Fruit fly (Drosophila melanogaster) whole organism, embryonic: ENCODE data around the gene Fum1.

Experiments used
- Awh ChIP-seq: fragments of 200-800 bp; sonication (Bioruptor generic); IDR thresholded peaks from 2 replicates; pipeline ENCODE4, ENCODE4 v1.3.6; 2022; ENCODE audit warnings: missing biosample characterization, missing genetic modification characterization
- CG10147 ChIP-seq: fragments of 200-800 bp; sonication (Bioruptor generic); optimal IDR thresholded peaks from 2 replicates; lab custom pipeline; 2019; ENCODE audit warnings: missing biosample characterization, mild to moderate bottlenecking, missing genetic modification characterization, moderate library complexity
- CG10462 ChIP-seq: fragments of 200-800 bp; sonication (Bioruptor generic); optimal IDR thresholded peaks from 2 replicates; lab custom pipeline; 2016; ENCODE audit warnings: missing biosample characterization, missing genetic modification characterization
- CG10565 ChIP-seq: fragments of 200-800 bp; sonication (Bioruptor generic); optimal IDR thresholded peaks from 3 replicates; lab custom pipeline; 2016; ENCODE audit warnings: missing biosample characterization, mild to moderate bottlenecking, missing genetic modification characterization
- CG12236 ChIP-seq: fragments of 200-800 bp; sonication (Bioruptor generic); optimal IDR thresholded peaks from 2 replicates; lab custom pipeline; 2016; ENCODE audit warnings: missing biosample characterization, missing genetic modification characterization
- CG13775 ChIP-seq: fragments of 200-800 bp; sonication (Bioruptor generic); optimal IDR thresholded peaks from 3 replicates; lab custom pipeline; 2017; ENCODE audit warnings: missing biosample characterization, mild to moderate bottlenecking, missing genetic modification characterization
- CG15011 ChIP-seq: fragments of 200-800 bp; sonication (Bioruptor generic); optimal IDR thresholded peaks from 3 replicates; lab custom pipeline; 2018; ENCODE audit warnings: missing biosample characterization, mild to moderate bottlenecking, missing genetic modification characterization
- CG16813 ChIP-seq: fragments of 200-800 bp; sonication (Bioruptor generic); IDR thresholded peaks from 3 replicates; pipeline ENCODE4 v1.3.6; 2022; ENCODE audit warnings: missing biosample characterization, missing genetic modification characterization; ENCODE audit not compliant: partially characterized antibody
- CG16863 ChIP-seq: fragments of 200-800 bp; sonication (Bioruptor generic); optimal IDR thresholded peaks from 3 replicates; lab custom pipeline; 2016; ENCODE audit warnings: missing biosample characterization, missing genetic modification characterization
- CG2120 ChIP-seq: fragments of 200-800 bp; sonication (Bioruptor generic); optimal IDR thresholded peaks from 3 replicates; lab custom pipeline; 2016; ENCODE audit warnings: missing biosample characterization, missing genetic modification characterization
- CG2678 ChIP-seq: fragments of 200-800 bp; sonication (Bioruptor generic); optimal IDR thresholded peaks from 3 replicates; lab custom pipeline; 2019; ENCODE audit warnings: missing biosample characterization, mild to moderate bottlenecking, missing genetic modification characterization, moderate library complexity
- CG33213 ChIP-seq: fragments of 200-800 bp; sonication (Bioruptor generic); optimal IDR thresholded peaks from 3 replicates; lab custom pipeline; 2016; ENCODE audit warnings: missing biosample characterization, missing genetic modification characterization
- CG5953 ChIP-seq: fragments of 200-800 bp; sonication (Bioruptor generic); IDR thresholded peaks from 2 replicates; pipeline ENCODE4 v1.3.6; 2022; ENCODE audit warnings: missing biosample characterization, missing genetic modification characterization
- CG6683 ChIP-seq: fragments of 200-800 bp; sonication (Bioruptor generic); optimal IDR thresholded peaks from 2 replicates; lab custom pipeline; 2017; ENCODE audit warnings: missing biosample characterization, mild to moderate bottlenecking, missing genetic modification characterization, missing genetic modification reagents
- CG7372 ChIP-seq: fragments of 200-800 bp; sonication (Bioruptor generic); IDR thresholded peaks from 2 replicates; pipeline ENCODE4 v1.3.6; 2022; ENCODE audit warnings: missing biosample characterization, missing genetic modification characterization
- CG7556 ChIP-seq: fragments of 200-800 bp; sonication (Bioruptor generic); optimal IDR thresholded peaks from 2 replicates; lab custom pipeline; 2017; ENCODE audit warnings: missing biosample characterization, mild to moderate bottlenecking, missing genetic modification characterization
- CG7987 ChIP-seq: fragments of 200-800 bp; sonication (Bioruptor generic); optimal IDR thresholded peaks from 2 replicates; lab custom pipeline; 2018; ENCODE audit warnings: missing biosample characterization, mild to moderate bottlenecking, missing genetic modification characterization, moderate library complexity
- CG8359 ChIP-seq: fragments of 200-800 bp; sonication (Bioruptor generic); optimal IDR thresholded peaks from 2 replicates; lab custom pipeline; 2017; ENCODE audit warnings: missing biosample characterization, mild to moderate bottlenecking, missing genetic modification characterization, borderline replicate concordance
- CG9215 ChIP-seq: fragments of 200-800 bp; sonication (Bioruptor generic); IDR thresholded peaks from 2 replicates; pipeline ENCODE4 v1.3.6; 2022; ENCODE audit warnings: missing biosample characterization, missing genetic modification characterization
- D19A ChIP-seq: fragments of 200-800 bp; optimal IDR thresholded peaks from 3 replicates; lab custom pipeline; 2019; ENCODE audit warnings: missing biosample characterization, mild to moderate bottlenecking, missing genetic modification characterization, moderate library complexity
- Dip2 ChIP-seq: fragments of 200-800 bp; sonication (Bioruptor generic); IDR thresholded peaks from 2 replicates; pipeline ENCODE4 v1.3.6; 2022; ENCODE audit warnings: missing biosample characterization, missing genetic modification characterization
- Elba2 ChIP-seq: fragments of 200-800 bp; sonication (Bioruptor generic); optimal IDR thresholded peaks from 3 replicates; lab custom pipeline; 2016; ENCODE audit warnings: missing biosample characterization, missing genetic modification characterization
- Fer1 ChIP-seq: fragments of 200-800 bp; sonication (Bioruptor generic); optimal IDR thresholded peaks from 2 replicates; lab custom pipeline; 2017; ENCODE audit warnings: missing biosample characterization, mild to moderate bottlenecking, missing genetic modification characterization
- HmgD ChIP-seq: fragments of 200-800 bp; sonication (Bioruptor generic); optimal IDR thresholded peaks from 3 replicates; lab custom pipeline; 2016; ENCODE audit warnings: missing biosample characterization, missing genetic modification characterization
- MESR4 ChIP-seq: fragments of 200-800 bp; sonication (Bioruptor generic); optimal IDR thresholded peaks from 2 replicates; lab custom pipeline; 2018; ENCODE audit warnings: missing biosample characterization, mild to moderate bottlenecking, missing genetic modification characterization, moderate library complexity
- Med ChIP-seq: fragments of 200-800 bp; sonication (Bioruptor generic); peaks from one replicate; lab custom pipeline; 2016; ENCODE audit warnings: missing biosample characterization, missing genetic modification characterization, mild to moderate bottlenecking, inconsistent platforms, moderate library complexity
- Nf-YB ChIP-seq: fragments of 200-800 bp; sonication (Bioruptor generic); optimal IDR thresholded peaks from 3 replicates; lab custom pipeline; 2019; ENCODE audit warnings: missing biosample characterization, mild to moderate bottlenecking, missing genetic modification characterization, moderate library complexity
- Oaz ChIP-seq: fragments of 200-800 bp; sonication (Bioruptor generic); IDR thresholded peaks from 2 replicates; pipeline ENCODE4 v1.3.6; 2022; ENCODE audit warnings: missing biosample characterization, missing genetic modification characterization
- Poxn ChIP-seq: fragments of 200-800 bp; sonication (Bioruptor generic); IDR thresholded peaks from 2 replicates; pipeline ENCODE4 v1.3.6; 2022; ENCODE audit warnings: missing biosample characterization, missing genetic modification characterization
- Ptx1 ChIP-seq: fragments of 200-800 bp; sonication (Bioruptor generic); IDR thresholded peaks from 2 replicates; pipeline ENCODE4 v1.3.6; 2022; ENCODE audit warnings: missing biosample characterization, missing genetic modification characterization
- Sry-δ ChIP-seq: fragments of 200-800 bp; sonication (Bioruptor generic); optimal IDR thresholded peaks from 2 replicates; lab custom pipeline; 2016; ENCODE audit warnings: missing biosample characterization, missing genetic modification characterization
- Xrp1 ChIP-seq: fragments of 200-800 bp; sonication (Bioruptor generic); IDR thresholded peaks from 2 replicates; pipeline ENCODE4 v1.3.6; 2022; ENCODE audit warnings: missing biosample characterization, missing genetic modification characterization
- ac ChIP-seq: fragments of 200-800 bp; sonication (Bioruptor generic); optimal IDR thresholded peaks from 3 replicates; lab custom pipeline; 2017; ENCODE audit warnings: missing biosample characterization, mild to moderate bottlenecking, missing genetic modification characterization
- ap ChIP-seq: fragments of 200-800 bp; sonication (Bioruptor generic); IDR thresholded peaks from 2 replicates; pipeline ENCODE4 v1.3.6; 2022; ENCODE audit warnings: missing biosample characterization, missing genetic modification characterization
- caup ChIP-seq: fragments of 200-800 bp; sonication (Bioruptor generic); optimal IDR thresholded peaks from 3 replicates; lab custom pipeline; 2017; ENCODE audit warnings: missing biosample characterization, mild to moderate bottlenecking, missing genetic modification characterization, moderate library complexity; ENCODE audit not compliant: severe bottlenecking
- crol ChIP-seq: fragments of 200-800 bp; sonication (Bioruptor generic); IDR thresholded peaks from 2 replicates; pipeline ENCODE4 v1.3.6; 2022; ENCODE audit warnings: missing biosample characterization, missing genetic modification characterization
- exex ChIP-seq: fragments of 200-800 bp; sonication (Bioruptor generic); optimal IDR thresholded peaks from 4 replicates; lab custom pipeline; 2018; ENCODE audit warnings: missing biosample characterization, mild to moderate bottlenecking, missing genetic modification characterization, moderate library complexity
- gcm2 ChIP-seq: fragments of 200-800 bp; sonication (Bioruptor generic); optimal IDR thresholded peaks from 2 replicates; lab custom pipeline; 2016; ENCODE audit warnings: missing biosample characterization, missing genetic modification characterization
- grau ChIP-seq: fragments of 200-800 bp; optimal IDR thresholded peaks from 3 replicates; lab custom pipeline; 2019; ENCODE audit warnings: missing biosample characterization, mild to moderate bottlenecking, missing genetic modification characterization, moderate library complexity
- grn ChIP-seq: fragments of 200-800 bp; sonication (Bioruptor generic); optimal IDR thresholded peaks from 3 replicates; lab custom pipeline; 2017; ENCODE audit warnings: missing biosample characterization, missing genetic modification characterization
- hkb ChIP-seq, 2 experiments: fragments of 200-800 bp in 1 of 2; fragments of >200 bp in 1 of 2; sonication (Bioruptor generic) in 1 of 2; IDR thresholded peaks in 1 of 2; optimal IDR thresholded peaks in 1 of 2; 2 replicates each; pipeline versions ENCODE4 v1.3.6 to Lab custom; 2017 to 2022; ENCODE audit warnings: missing biosample characterization in 1 of 2, missing genetic modification characterization in 1 of 2
- inv ChIP-seq: fragments of 200-800 bp; sonication (Bioruptor generic); IDR thresholded peaks from 2 replicates; pipeline ENCODE4 v1.3.6; 2022; ENCODE audit warnings: missing biosample characterization, missing genetic modification characterization; ENCODE audit not compliant: partially characterized antibody
- nerfin-2 ChIP-seq: fragments of 200-800 bp; sonication (Bioruptor generic); IDR thresholded peaks from 2 replicates; pipeline ENCODE4 v1.3.6; 2022; ENCODE audit warnings: missing biosample characterization, missing genetic modification characterization; ENCODE audit not compliant: partially characterized antibody
- oc ChIP-seq: fragments of 200-800 bp; sonication (Bioruptor generic); optimal IDR thresholded peaks from 2 replicates; lab custom pipeline; 2018; ENCODE audit warnings: missing biosample characterization, mild to moderate bottlenecking, missing genetic modification characterization, moderate library complexity
- peb ChIP-seq: fragments of 200-800 bp; sonication (Bioruptor generic); IDR thresholded peaks from 2 replicates; pipeline ENCODE4 v1.3.6; 2022; ENCODE audit warnings: missing biosample characterization, missing genetic modification characterization
- sna ChIP-seq: fragments of 200-800 bp; sonication (Bioruptor generic); IDR thresholded peaks from 2 replicates; pipeline ENCODE4 v1.3.6; 2022; ENCODE audit warnings: missing biosample characterization, missing genetic modification characterization; ENCODE audit not compliant: partially characterized antibody
- stwl ChIP-seq: fragments of 200-800 bp; sonication (Bioruptor generic); optimal IDR thresholded peaks from 3 replicates; lab custom pipeline; 2018; ENCODE audit warnings: missing biosample characterization, mild to moderate bottlenecking, missing genetic modification characterization, moderate library complexity
- sug ChIP-seq: fragments of 200-800 bp; optimal IDR thresholded peaks from 2 replicates; lab custom pipeline; 2019; ENCODE audit warnings: missing biosample characterization, mild to moderate bottlenecking, missing genetic modification characterization, moderate library complexity
- tx ChIP-seq: fragments of 200-800 bp; sonication (Bioruptor generic); optimal IDR thresholded peaks from 2 replicates; lab custom pipeline; 2016; ENCODE audit warnings: missing biosample characterization, missing genetic modification characterization
- unc-4 ChIP-seq: fragments of 200-800 bp; sonication (Bioruptor generic); IDR thresholded peaks from 2 replicates; pipeline ENCODE4 v1.3.6; 2022; ENCODE audit warnings: missing biosample characterization, missing genetic modification characterization; ENCODE audit not compliant: partially characterized antibody

Fum1 gene

DNA sequence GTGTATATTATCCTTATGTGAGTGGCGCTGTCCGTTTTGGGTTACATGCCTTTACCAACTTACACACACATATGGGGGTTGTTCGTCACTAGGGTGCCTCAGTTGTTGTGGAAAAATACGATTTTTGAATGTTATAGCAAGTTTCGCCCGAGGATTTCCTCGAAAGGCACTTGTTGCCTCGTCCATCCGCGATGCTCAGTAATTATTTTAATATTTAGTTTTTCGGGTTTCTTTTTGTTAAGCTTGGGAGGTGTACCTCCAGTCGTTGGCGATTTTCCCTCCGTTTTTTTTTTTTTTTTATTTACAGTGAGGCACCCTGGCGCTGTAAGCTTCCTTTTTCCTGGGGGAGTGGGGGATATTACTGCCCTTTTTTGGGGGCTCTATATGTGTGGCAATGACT, 18.2 kb downstream of the Fum1 start (continued):
- TF ChIP-seq Elba2 (no peak), CG10462 (GFP tag; lab: Kevin White, UChicago) (peak; percentile 14), CG16813 (GFP tag; lab: Robert Waterston, UW) (no peak), CG2120 (peak; percentile 79), grn (no peak), HmgD (peak; percentile 30), D19A (tag; lab: Kevin White, UChicago) (peak; percentile 52), CG6683 (GFP tag; lab: Kevin White, UChicago) (peak; percentile 66), Fer1 (GFP tag; lab: Kevin White, UChicago) (peak; percentile 92), stwl (tag; lab: Kevin White, UChicago) (no peak), Dip2 (no peak), peb (GFP tag; lab: Robert Waterston, UW) (no peak), CG13775 (peak; percentile 69), Ptx1 (peak; percentile 71), Sry-δ (GFP tag; lab: Kevin White, UChicago) (peak; percentile 16), Poxn (no peak), sna (GFP tag; lab: Robert Waterston, UW) (no peak), nerfin-2 (no peak), CG8359 (GFP tag; lab: Kevin White, UChicago) (no peak), Awh (GFP tag; lab: Robert Waterston, UW) (0 out of 2 replicates have a peak, but pooled peaks have one; percentile 42), tx (GFP tag; lab: Kevin White, UChicago) (peak; percentile 12), CG16863 (peak; percentile 62), Nf-YB (peak; percentile 50), ap (GFP tag; lab: Robert Waterston, UW) (peak; percentile 48), gcm2 (GFP tag; lab: Kevin White, UChicago) (peak; percentile 51), ac (GFP tag; lab: Kevin White, UChicago) (no peak), CG12236 (GFP tag; lab: Kevin White, UChicago) (no peak), inv (GFP tag; lab: Robert Waterston, UW) (no peak), Oaz (GFP tag; lab: Robert Waterston, UW) (peak; percentile 32; the same call in 1 of the 2 replicates), CG15011 (GFP tag; lab: Kevin White, UChicago) (peak; percentile 20), CG7556 (peak; percentile 84), CG10565 (GFP tag; lab: Kevin White, UChicago) (no peak), CG7372 (GFP tag; lab: Robert Waterston, UW) (peak; percentile 39; the same call in 1 of the 2 replicates), CG5953 (GFP tag; lab: Robert Waterston, UW) (peak; percentile 42; the same call in 1 of the 2 replicates)

DNA sequence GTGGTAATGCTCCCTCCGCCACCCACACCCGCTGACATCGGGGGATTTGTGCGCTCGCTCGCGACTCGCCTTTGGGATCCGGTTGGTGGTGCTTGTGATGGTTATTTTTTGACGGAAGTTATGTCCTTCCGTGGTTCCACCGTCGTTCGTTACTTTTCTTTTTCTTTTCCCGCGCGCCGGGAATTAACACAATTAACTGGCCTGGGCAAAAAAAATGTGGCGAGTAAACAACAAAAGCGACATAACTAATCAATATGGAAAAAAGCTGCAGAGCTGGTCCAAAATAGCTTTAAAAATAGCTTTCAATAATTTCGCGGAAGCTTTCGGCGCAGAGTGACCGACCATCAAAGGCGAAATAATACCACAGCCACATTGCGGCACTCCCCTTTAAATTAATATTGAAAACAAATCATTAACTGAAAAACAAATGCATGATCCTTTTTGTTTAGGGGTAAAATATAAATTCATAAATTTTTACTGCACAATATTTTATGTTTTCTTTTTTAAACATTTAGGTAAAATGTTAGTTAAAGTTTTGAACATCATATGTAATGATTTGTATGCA, 20.1 kb downstream of the Fum1 start, which contains the start of gene CG14440:
Gene CG14440 (minus strand): TSS at position 320 of the 565 bp plus-strand sequence.
- TF ChIP-seq CG2678 = peak; percentile 23
- no peak; the same call in none of the 2 replicates for TF ChIP-seq crol (GFP tag; lab: Robert Waterston, UW)
- 0 out of 2 replicates have a peak, but pooled peaks have one; percentile 7 for TF ChIP-seq Xrp1 (GFP tag; lab: Robert Waterston, UW)
- 0 out of 2 replicates have a peak, but pooled peaks have one; percentile 11 for TF ChIP-seq unc-4
- no peak for TF ChIP-seq hkb (optimal IDR thresholded peaks at IDR 0.05; lab: Kevin White, UChicago)
- peak; percentile 40; the same call in 1 of the 2 replicates for TF ChIP-seq hkb (GFP tag; IDR thresholded peaks at IDR 0.05; lab: Robert Waterston, UW)
- TF ChIP-seq CG7987 (GFP tag; lab: Kevin White, UChicago) = no peak
- TF ChIP-seq stwl (tag; lab: Kevin White, UChicago) = peak; percentile 28
- peak; percentile 45 for TF ChIP-seq exex (tag; lab: Kevin White, UChicago)
- TF ChIP-seq caup (GFP tag; lab: Kevin White, UChicago) = peak; percentile 28
- TF ChIP-seq sug (tag; lab: Kevin White, UChicago) = peak; percentile 5
- TF ChIP-seq Med (GFP tag; lab: Kevin White, UChicago) = peak; percentile 77
- TF ChIP-seq CG9215 (GFP tag; lab: Robert Waterston, UW) = no peak
- no peak for TF ChIP-seq grau (tag; lab: Kevin White, UChicago)
- no peak for TF ChIP-seq oc (tag; lab: Kevin White, UChicago)
- peak; percentile 50 for TF ChIP-seq MESR4
- peak; percentile 12 for TF ChIP-seq CG10147
- no peak for TF ChIP-seq CG33213
